Fruit fly (Drosophila melanogaster) whole organism, embryonic: ENCODE measurements around the gene Fdx1.

Experiments used
- Adf1 ChIP-seq: fragments of 200-800 bp; sonication (Bioruptor generic); IDR thresholded peaks from 2 replicates; pipeline ENCODE4 v1.3.6; 2022; ENCODE audit warnings: missing biosample characterization, missing genetic modification characterization
- Awh ChIP-seq: fragments of 200-800 bp; sonication (Bioruptor generic); IDR thresholded peaks from 2 replicates; pipeline ENCODE4, ENCODE4 v1.3.6; 2022; ENCODE audit warnings: missing biosample characterization, missing genetic modification characterization
- Bdp1 ChIP-seq: fragments of 200-800 bp; sonication (Bioruptor generic); optimal IDR thresholded peaks from 3 replicates; lab custom pipeline; 2016; ENCODE audit warnings: missing biosample characterization, missing genetic modification characterization
- Blimp-1 ChIP-seq: fragments of 200-800 bp; sonication (Bioruptor generic); optimal IDR thresholded peaks from 3 replicates; lab custom pipeline; 2018; ENCODE audit warnings: missing biosample characterization, missing genetic modification characterization, mild to moderate bottlenecking, moderate library complexity, missing genetic modification reagents
- CG10543 ChIP-seq: fragments of 200-800 bp; sonication (Bioruptor generic); optimal IDR thresholded peaks from 3 replicates; lab custom pipeline; 2017; ENCODE audit warnings: missing biosample characterization, mild to moderate bottlenecking, missing genetic modification characterization, moderate library complexity
- CG11398 ChIP-seq: fragments of 200-800 bp; sonication (Bioruptor generic); optimal IDR thresholded peaks from 2 replicates; lab custom pipeline; 2016; ENCODE audit warnings: missing biosample characterization, missing genetic modification characterization
- CG11696 ChIP-seq: fragments of 200-800 bp; sonication (Bioruptor generic); IDR thresholded peaks from 2 replicates; pipeline ENCODE4 v1.3.6; 2022; ENCODE audit warnings: missing biosample characterization, missing genetic modification characterization
- CG11723 ChIP-seq: fragments of 200-800 bp; sonication (Bioruptor generic); optimal IDR thresholded peaks from 2 replicates; lab custom pipeline; 2017; ENCODE audit warnings: missing biosample characterization, mild to moderate bottlenecking, missing genetic modification characterization
- CG12659 ChIP-seq: fragments of 200-800 bp; sonication (Bioruptor generic); optimal IDR thresholded peaks from 3 replicates; lab custom pipeline; 2017; ENCODE audit warnings: mild to moderate bottlenecking, missing biosample characterization, missing genetic modification reagents, missing genetic modification characterization
- CG13775 ChIP-seq: fragments of 200-800 bp; sonication (Bioruptor generic); optimal IDR thresholded peaks from 3 replicates; lab custom pipeline; 2017; ENCODE audit warnings: missing biosample characterization, mild to moderate bottlenecking, missing genetic modification characterization
- CG13894 ChIP-seq: fragments of 200-800 bp; sonication (Bioruptor generic); optimal IDR thresholded peaks from 3 replicates; lab custom pipeline; 2018; ENCODE audit warnings: missing biosample characterization, mild to moderate bottlenecking, missing genetic modification characterization, moderate library complexity
- CG15269 ChIP-seq: fragments of 200-800 bp; sonication (Bioruptor generic); optimal IDR thresholded peaks from 2 replicates; lab custom pipeline; 2018; ENCODE audit warnings: missing biosample characterization, mild to moderate bottlenecking, missing genetic modification characterization, moderate library complexity
- CG1529 ChIP-seq: fragments of 200-800 bp; sonication (Bioruptor generic); optimal IDR thresholded peaks from 3 replicates; lab custom pipeline; 2018; ENCODE audit warnings: missing biosample characterization, missing genetic modification characterization
- CG15514 ChIP-seq: fragments of 200-800 bp; sonication (Bioruptor generic); optimal IDR thresholded peaks from 3 replicates; lab custom pipeline; 2017; ENCODE audit warnings: missing biosample characterization, missing genetic modification characterization, mild to moderate bottlenecking, moderate library complexity, missing genetic modification reagents
- CG2116 ChIP-seq: fragments of 200-800 bp; sonication (Bioruptor generic); optimal IDR thresholded peaks from 3 replicates; lab custom pipeline; 2018; ENCODE audit warnings: missing biosample characterization, mild to moderate bottlenecking, missing genetic modification characterization
- CG30431 ChIP-seq: fragments of 200-800 bp; sonication (Bioruptor generic); optimal IDR thresholded peaks from 2 replicates; lab custom pipeline; 2017; ENCODE audit warnings: missing biosample characterization, missing genetic modification characterization
- CG32532 ChIP-seq: fragments of 200-800 bp; sonication (Bioruptor generic); IDR thresholded peaks from 2 replicates; pipeline ENCODE4 v1.3.6; 2022; ENCODE audit warnings: missing biosample characterization, missing genetic modification characterization
- CG42726 ChIP-seq: fragments of 200-800 bp; sonication (Bioruptor generic); IDR thresholded peaks from 2 replicates; pipeline ENCODE4 v1.3.6; 2022; ENCODE audit warnings: missing biosample characterization, missing genetic modification characterization; ENCODE audit not compliant: partially characterized antibody
- CG4707 ChIP-seq: fragments of 200-800 bp; sonication (Bioruptor generic); optimal IDR thresholded peaks from 2 replicates; lab custom pipeline; 2018; ENCODE audit warnings: missing biosample characterization, mild to moderate bottlenecking, missing genetic modification characterization, moderate library complexity
- CG4730 ChIP-seq: fragments of 200-800 bp; sonication (Bioruptor generic); IDR thresholded peaks from 2 replicates; pipeline ENCODE4 v1.3.6; 2022; ENCODE audit warnings: missing biosample characterization, missing genetic modification characterization
- CG7357 ChIP-seq: fragments of 200-800 bp; sonication (Bioruptor generic); IDR thresholded peaks from 3 replicates; pipeline ENCODE4 v1.3.6; 2022; ENCODE audit warnings: missing biosample characterization, missing genetic modification characterization
- CG8478 ChIP-seq: fragments of >200 bp; optimal IDR thresholded peaks from 2 replicates; lab custom pipeline; 2018
- CG9727 ChIP-seq: fragments of 200-800 bp; sonication (Bioruptor generic); optimal IDR thresholded peaks from 3 replicates; lab custom pipeline; 2017; ENCODE audit warnings: missing biosample characterization, mild to moderate bottlenecking, missing genetic modification characterization
- CTCF ChIP-seq: fragments of 200-800 bp; sonication (Bioruptor generic); optimal IDR thresholded peaks from 2 replicates; lab custom pipeline; 2017; ENCODE audit warnings: missing biosample characterization, mild to moderate bottlenecking, missing genetic modification characterization, moderate library complexity
- Dip3 ChIP-seq: fragments of 200-800 bp; sonication (Bioruptor generic); optimal IDR thresholded peaks from 3 replicates; lab custom pipeline; 2016; ENCODE audit warnings: missing biosample characterization, missing genetic modification characterization
- Fer3 ChIP-seq: fragments of 200-800 bp; sonication (Bioruptor generic); optimal IDR thresholded peaks from 2 replicates; lab custom pipeline; 2018; ENCODE audit warnings: missing biosample characterization, mild to moderate bottlenecking, missing genetic modification characterization, moderate library complexity
- HLHmδ ChIP-seq: fragments of 200-800 bp; sonication (Bioruptor generic); optimal IDR thresholded peaks from 2 replicates; lab custom pipeline; 2018; ENCODE audit warnings: missing biosample characterization, mild to moderate bottlenecking, missing genetic modification characterization, moderate library complexity
- Hsf ChIP-seq: fragments of 200-800 bp; sonication (Bioruptor generic); optimal IDR thresholded peaks from 3 replicates; lab custom pipeline; 2016; ENCODE audit warnings: missing biosample characterization, missing genetic modification characterization
- MTF-1 ChIP-seq: fragments of 200-800 bp; sonication (Bioruptor generic); optimal IDR thresholded peaks from 2 replicates; lab custom pipeline; 2018; ENCODE audit warnings: missing biosample characterization, mild to moderate bottlenecking, missing genetic modification characterization, borderline replicate concordance
- Ssrp ChIP-seq: fragments of 200-800 bp; sonication (Bioruptor generic); optimal IDR thresholded peaks from 2 replicates; lab custom pipeline; 2018; ENCODE audit warnings: missing biosample characterization, mild to moderate bottlenecking, missing genetic modification characterization, moderate library complexity
- Stat92E ChIP-seq, 3 experiments: fragments of >200 bp in 2 of 3; fragments of 200-800 bp in 1 of 3; sonication (Bioruptor generic) in 1 of 3; optimal IDR thresholded peaks; 2 replicates each; lab custom pipeline; 2017 to 2019; ENCODE audit warnings: missing biosample characterization in 3 of 3, missing genetic modification characterization in 3 of 3, mild to moderate bottlenecking in 1 of 3, moderate library complexity in 1 of 3
- Vsx1 ChIP-seq: fragments of 200-800 bp; sonication (Bioruptor generic); optimal IDR thresholded peaks from 2 replicates; lab custom pipeline; 2017; ENCODE audit warnings: missing biosample characterization, mild to moderate bottlenecking, missing genetic modification characterization, missing genetic modification reagents
- amos ChIP-seq: fragments of 200-800 bp; sonication (Bioruptor generic); IDR thresholded peaks from 2 replicates; pipeline ENCODE4 v1.3.6; 2022; ENCODE audit warnings: missing biosample characterization, missing genetic modification characterization; ENCODE audit not compliant: partially characterized antibody
- ato ChIP-seq: fragments of 200-800 bp; sonication (Bioruptor generic); IDR thresholded peaks from 2 replicates; pipeline ENCODE4 v1.3.6; 2022; ENCODE audit warnings: missing biosample characterization, missing genetic modification characterization; ENCODE audit not compliant: partially characterized antibody
- bowl ChIP-seq: fragments of 200-800 bp; sonication (Bioruptor generic); IDR thresholded peaks from 2 replicates; pipeline ENCODE4 v1.3.6; 2022; ENCODE audit warnings: missing biosample characterization, missing genetic modification characterization
- cas ChIP-seq: fragments of 200-800 bp; sonication (Bioruptor generic); IDR thresholded peaks from 2 replicates; pipeline ENCODE4 v1.3.6; 2022; ENCODE audit warnings: missing biosample characterization, missing genetic modification characterization
- crol ChIP-seq: fragments of 200-800 bp; sonication (Bioruptor generic); IDR thresholded peaks from 2 replicates; pipeline ENCODE4 v1.3.6; 2022; ENCODE audit warnings: missing biosample characterization, missing genetic modification characterization
- dan ChIP-seq: fragments of 200-800 bp; sonication (Bioruptor generic); IDR thresholded peaks from 2 replicates; pipeline ENCODE4 v1.3.6; 2022; ENCODE audit warnings: missing biosample characterization, missing genetic modification characterization
- esg ChIP-seq: fragments of 200-800 bp; sonication (Bioruptor generic); conservative IDR thresholded peaks from 2 replicates; pipeline ENCODE4 v1.3.6; 2022; ENCODE audit warnings: missing biosample characterization, missing genetic modification characterization
- ftz-f1 ChIP-seq: fragments of 200-800 bp; sonication (Bioruptor generic); optimal IDR thresholded peaks from 2 replicates; lab custom pipeline; 2016; ENCODE audit warnings: missing biosample characterization, missing genetic modification characterization
- gro ChIP-seq: fragments of 200-800 bp; sonication (Bioruptor generic); optimal IDR thresholded peaks from 2 replicates; lab custom pipeline; 2016; ENCODE audit warnings: missing biosample characterization, missing genetic modification characterization
- hkb ChIP-seq, 2 experiments: fragments of 200-800 bp in 1 of 2; fragments of >200 bp in 1 of 2; sonication (Bioruptor generic) in 1 of 2; IDR thresholded peaks in 1 of 2; optimal IDR thresholded peaks in 1 of 2; 2 replicates each; pipeline versions ENCODE4 v1.3.6 to Lab custom; 2017 to 2022; ENCODE audit warnings: missing biosample characterization in 1 of 2, missing genetic modification characterization in 1 of 2
- kay ChIP-seq: fragments of 200-800 bp; sonication (Bioruptor generic); optimal IDR thresholded peaks from 2 replicates; lab custom pipeline; 2016; ENCODE audit warnings: missing biosample characterization, missing genetic modification characterization
- knrl ChIP-seq: fragments of 200-800 bp; sonication (Bioruptor generic); IDR thresholded peaks from 3 replicates; pipeline ENCODE4 v1.3.6; 2022; ENCODE audit warnings: missing biosample characterization, missing genetic modification characterization; ENCODE audit not compliant: partially characterized antibody
- lab ChIP-seq: fragments of 200-800 bp; sonication (Bioruptor generic); optimal IDR thresholded peaks from 3 replicates; lab custom pipeline; 2017; ENCODE audit warnings: missing biosample characterization, missing genetic modification characterization, mild to moderate bottlenecking, moderate library complexity, missing genetic modification reagents
- mam ChIP-seq: fragments of 200-800 bp; sonication (Bioruptor generic); optimal IDR thresholded peaks from 3 replicates; lab custom pipeline; 2016; ENCODE audit warnings: missing biosample characterization, missing genetic modification characterization
- oc ChIP-seq: fragments of 200-800 bp; sonication (Bioruptor generic); optimal IDR thresholded peaks from 2 replicates; lab custom pipeline; 2018; ENCODE audit warnings: missing biosample characterization, mild to moderate bottlenecking, missing genetic modification characterization, moderate library complexity
- pb ChIP-seq: fragments of 200-800 bp; sonication (Bioruptor generic); optimal IDR thresholded peaks from 3 replicates; lab custom pipeline; 2016; ENCODE audit warnings: missing biosample characterization, missing genetic modification characterization
- tio ChIP-seq: fragments of 200-800 bp; sonication (Bioruptor generic); optimal IDR thresholded peaks from 2 replicates; lab custom pipeline; 2017; ENCODE audit warnings: missing biosample characterization, missing genetic modification characterization, inconsistent platforms
- tna ChIP-seq: fragments of 200-800 bp; sonication (Bioruptor generic); IDR thresholded peaks from 2 replicates; pipeline ENCODE4 v1.3.6; 2022; ENCODE audit warnings: missing biosample characterization, missing genetic modification characterization; ENCODE audit not compliant: partially characterized antibody

Gene Fdx1

dm6 chr3L:9370907-9371365 is at the start of gene Fdx1 (continued):
- TF ChIP-seq CG11398 (no peak), CG7357 (no peak), esg (GFP tag; lab: Robert Waterston, UW) (peak; percentile 21; the same call in 1 of the 2 replicates), knrl (GFP tag; lab: Robert Waterston, UW) (peak; percentile 53; the same call in 2 of the 3 replicates), lab (no peak), Hsf (GFP tag; lab: Kevin White, UChicago) (peak; percentile 8), CG15514 (GFP tag; lab: Kevin White, UChicago) (peak; percentile 64), CG42726 (GFP tag; lab: Robert Waterston, UW) (no peak), Ssrp (tag; lab: Kevin White, UChicago) (no peak), Dip3 (GFP tag; lab: Kevin White, UChicago) (no peak), CG11723 (GFP tag; lab: Kevin White, UChicago) (no peak), Adf1 (no peak), tio (GFP tag; lab: Kevin White, UChicago) (no peak), CG9727 (GFP tag; lab: Kevin White, UChicago) (no peak), mam (GFP tag; lab: Kevin White, UChicago) (peak; percentile 25), Bdp1 (GFP tag; lab: Kevin White, UChicago) (no peak), MTF-1 (GFP tag; lab: Kevin White, UChicago) (no peak), CG8478 (lab: Kevin White, UChicago) (no peak), CG4707 (GFP tag; lab: Kevin White, UChicago) (no peak), crol (GFP tag; lab: Robert Waterston, UW) (no peak), cas (GFP tag; lab: Robert Waterston, UW) (no peak), Stat92E (GFP tag; optimal IDR thresholded peaks at IDR 0.05; lab: Kevin White, UChicago) (no peak), Vsx1 (no peak), Fer3 (tag; lab: Kevin White, UChicago) (peak; percentile 51), hkb (optimal IDR thresholded peaks at IDR 0.05; lab: Kevin White, UChicago) (no peak), hkb (GFP tag; IDR thresholded peaks at IDR 0.05; lab: Robert Waterston, UW) (peak; percentile 63; the same call in 1 of the 2 replicates), amos (no peak; the same call in 1 of the 2 replicates), CG13894 (tag; lab: Kevin White, UChicago) (peak; percentile 33), gro (GFP tag; lab: Kevin White, UChicago) (no peak), CG4730 (GFP tag; lab: Robert Waterston, UW) (no peak), ftz-f1 (GFP tag; lab: Kevin White, UChicago) (no peak), CG30431 (GFP tag; lab: Kevin White, UChicago) (no peak), Blimp-1 (GFP tag; lab: Kevin White, UChicago) (no peak), CG1529 (no peak), CG2116 (GFP tag; lab: Kevin White, UChicago) (peak; percentile 91), kay (no peak), CG32532 (GFP tag; lab: Robert Waterston, UW) (peak; percentile 15; the same call in 1 of the 2 replicates), ato (GFP tag; lab: Robert Waterston, UW) (no peak), CG10543 (GFP tag; lab: Kevin White, UChicago) (peak; percentile 40), Awh (GFP tag; lab: Robert Waterston, UW) (no peak), CG11696 (GFP tag; lab: Robert Waterston, UW) (no peak), CG15269 (tag; lab: Kevin White, UChicago) (peak; percentile 53), CTCF (GFP tag; lab: Kevin White, UChicago) (no peak), oc (no peak), dan (GFP tag; lab: Robert Waterston, UW) (no peak), CG13775 (GFP tag; lab: Kevin White, UChicago) (peak; percentile 27), pb (GFP tag; lab: Kevin White, UChicago) (no peak), tna (GFP tag; lab: Robert Waterston, UW) (no peak), HLHmδ (no peak), bowl (no peak), CG12659 (GFP tag; lab: Kevin White, UChicago) (peak; percentile 27)
